Worm (Caenorhabditis elegans): Measurements from ENCODE around the gene str-198.

ce11 chrV:16094862-16095261 is 47.3 kb downstream of the str-198 start:
- TF ChIP-seq unc-62 (GFP tag; optimal IDR thresholded peaks at IDR 0.05 in 1 of 2) (peak in 1 of 2 experiments; percentile 94), unc-62 (tag; optimal IDR thresholded peaks at IDR 0.05) (no peak), lsy-2 (tag; optimal IDR thresholded peaks at IDR 0.05) (no peak), zfp-2 (tag; optimal IDR thresholded peaks at IDR 0.05) (no peak), daf-16 (GFP tag; optimal IDR thresholded peaks at IDR 0.05) (no peak), daf-16 (tag; optimal IDR thresholded peaks at IDR 0.05) (peak; percentile 66), skn-1 (tag; optimal IDR thresholded peaks at IDR 0.05) (no peak), ceh-82 (tag; optimal IDR thresholded peaks at IDR 0.05) (no peak), duxl-1 (tag; optimal IDR thresholded peaks at IDR 0.05; ENCODE audit: poor library complexity) (no peak), fos-1 (tag; optimal IDR thresholded peaks at IDR 0.05) (no peak), mep-1 (tag; optimal IDR thresholded peaks at IDR 0.05) (no peak)

Measured in whole organism, L4 larva.